Worm (Caenorhabditis elegans) whole organism, mixed stage, embryonic: ENCODE data around the gene C16A3.6.

Experiments
- mab-5 ChIP-seq: fragments of 150-350 bp; optimal IDR thresholded peaks from 2 replicates; lab custom pipeline; 2014; ENCODE audit warnings: missing biosample characterization, missing genetic modification characterization
- unc-120 ChIP-seq: sonication (generic microtip); optimal IDR thresholded peaks from 2 replicates; lab custom pipeline; 2017; ENCODE audit warnings: missing genetic modification characterization, missing compliant biosample characterization; ENCODE audit not compliant: poor library complexity, severe bottlenecking

ce11 chrIII:6355359-6355758, 23.7 kb upstream of the C16A3.6 start:
- TF ChIP-seq unc-120 (tag; lab: Kevin White, UChicago): no peak
- no peak for TF ChIP-seq mab-5 (tag; lab: Kevin White, UChicago)
